Fruit fly (Drosophila melanogaster) whole organism, embryonic: ENCODE measurements around the gene Or69a.

ENCODE experiments used
- B-H2 ChIP-seq: fragments of 200-800 bp; sonication (Bioruptor generic); optimal IDR thresholded peaks from 2 replicates; lab custom pipeline; 2018; ENCODE audit warnings: missing biosample characterization, mild to moderate bottlenecking, missing genetic modification characterization
- CG10462 ChIP-seq: fragments of 200-800 bp; sonication (Bioruptor generic); optimal IDR thresholded peaks from 2 replicates; lab custom pipeline; 2016; ENCODE audit warnings: missing biosample characterization, missing genetic modification characterization
- CG11560 ChIP-seq: fragments of 200-800 bp; sonication (Bioruptor generic); IDR thresholded peaks from 3 replicates; pipeline ENCODE4 v1.3.6; 2022; ENCODE audit warnings: missing biosample characterization, missing genetic modification characterization
- CG11695 ChIP-seq: fragments of 200-800 bp; sonication (Bioruptor generic); IDR thresholded peaks from 3 replicates; pipeline ENCODE4 v1.3.6; 2022; ENCODE audit warnings: missing biosample characterization, missing genetic modification characterization
- CG12769 ChIP-seq: fragments of 200-800 bp; sonication (Bioruptor generic); optimal IDR thresholded peaks from 2 replicates; lab custom pipeline; 2019; ENCODE audit warnings: missing biosample characterization, mild to moderate bottlenecking, missing genetic modification characterization, moderate library complexity
- CG17361 ChIP-seq: fragments of 200-800 bp; sonication (Bioruptor generic); IDR thresholded peaks from 3 replicates; pipeline ENCODE4 v1.3.6; 2022; ENCODE audit warnings: missing biosample characterization, missing genetic modification characterization
- CG17568 ChIP-seq: fragments of 200-800 bp; sonication (Bioruptor generic); optimal IDR thresholded peaks from 2 replicates; lab custom pipeline; 2018; ENCODE audit warnings: missing biosample characterization, mild to moderate bottlenecking, missing genetic modification characterization, moderate library complexity
- CG18011 ChIP-seq: fragments of 200-800 bp; sonication (Bioruptor generic); optimal IDR thresholded peaks from 2 replicates; lab custom pipeline; 2017; ENCODE audit warnings: missing biosample characterization, missing genetic modification characterization, mild to moderate bottlenecking, moderate library complexity, missing genotype
- CG2875 ChIP-seq: fragments of 200-800 bp; sonication (Bioruptor generic); optimal IDR thresholded peaks from 2 replicates; lab custom pipeline; 2017; ENCODE audit warnings: missing biosample characterization, mild to moderate bottlenecking, missing genetic modification characterization, missing genetic modification reagents
- CG2889 ChIP-seq: fragments of 200-800 bp; sonication (Bioruptor generic); IDR thresholded peaks from 3 replicates; pipeline ENCODE4 v1.3.6; 2022; ENCODE audit warnings: missing biosample characterization, missing genetic modification characterization
- CG32767 ChIP-seq: fragments of 200-800 bp; sonication (Bioruptor generic); IDR thresholded peaks from 2 replicates; pipeline ENCODE4 v1.3.6; 2022; ENCODE audit warnings: missing biosample characterization, missing genetic modification characterization
- CG3995 ChIP-seq: fragments of 200-800 bp; sonication (Bioruptor generic); optimal IDR thresholded peaks from 3 replicates; lab custom pipeline; 2016; ENCODE audit warnings: missing biosample characterization, missing genetic modification characterization
- CG4617 ChIP-seq: fragments of 200-800 bp; sonication (Bioruptor generic); optimal IDR thresholded peaks from 3 replicates; lab custom pipeline; 2016; ENCODE audit warnings: missing biosample characterization, missing genetic modification characterization, borderline replicate concordance
- CG7963 ChIP-seq: fragments of 200-800 bp; sonication (Bioruptor generic); IDR thresholded peaks from 3 replicates; pipeline ENCODE4 v1.3.6; 2022; ENCODE audit warnings: missing biosample characterization, missing genetic modification characterization; ENCODE audit not compliant: partially characterized antibody
- CG8924 ChIP-seq: fragments of 200-800 bp; optimal IDR thresholded peaks from 3 replicates; lab custom pipeline; 2019; ENCODE audit warnings: missing biosample characterization, mild to moderate bottlenecking, missing genetic modification characterization, moderate library complexity
- CG9727 ChIP-seq: fragments of 200-800 bp; sonication (Bioruptor generic); optimal IDR thresholded peaks from 3 replicates; lab custom pipeline; 2017; ENCODE audit warnings: missing biosample characterization, mild to moderate bottlenecking, missing genetic modification characterization
- CHES-1-like ChIP-seq: fragments of 200-800 bp; sonication (Bioruptor generic); optimal IDR thresholded peaks from 2 replicates; lab custom pipeline; 2016; ENCODE audit warnings: missing biosample characterization, missing genetic modification characterization
- CrebB ChIP-seq: fragments of 200-800 bp; sonication (Bioruptor generic); optimal IDR thresholded peaks from 3 replicates; lab custom pipeline; 2018; ENCODE audit warnings: missing biosample characterization, mild to moderate bottlenecking, missing genetic modification characterization
- D19A ChIP-seq: fragments of 200-800 bp; optimal IDR thresholded peaks from 3 replicates; lab custom pipeline; 2019; ENCODE audit warnings: missing biosample characterization, mild to moderate bottlenecking, missing genetic modification characterization, moderate library complexity
- D19B ChIP-seq: fragments of 200-800 bp; sonication (Bioruptor generic); optimal IDR thresholded peaks from 2 replicates; lab custom pipeline; 2017; ENCODE audit warnings: missing biosample characterization, mild to moderate bottlenecking, missing genetic modification characterization
- ERR ChIP-seq: fragments of 200-800 bp; sonication (Bioruptor generic); optimal IDR thresholded peaks from 2 replicates; lab custom pipeline; 2016; ENCODE audit warnings: missing biosample characterization, missing genetic modification characterization
- Fer2 ChIP-seq: fragments of 200-800 bp; sonication (Bioruptor generic); optimal IDR thresholded peaks from 2 replicates; lab custom pipeline; 2018; ENCODE audit warnings: missing biosample characterization, mild to moderate bottlenecking, missing genetic modification characterization, moderate library complexity
- Fer3 ChIP-seq: fragments of 200-800 bp; sonication (Bioruptor generic); optimal IDR thresholded peaks from 2 replicates; lab custom pipeline; 2018; ENCODE audit warnings: missing biosample characterization, mild to moderate bottlenecking, missing genetic modification characterization, moderate library complexity
- Gug ChIP-seq: fragments of 200-800 bp; sonication (Bioruptor generic); IDR thresholded peaks from 4 replicates; pipeline ENCODE4 v1.3.6; 2022; ENCODE audit warnings: missing biosample characterization, missing genetic modification characterization
- HLHmδ ChIP-seq: fragments of 200-800 bp; sonication (Bioruptor generic); optimal IDR thresholded peaks from 2 replicates; lab custom pipeline; 2018; ENCODE audit warnings: missing biosample characterization, mild to moderate bottlenecking, missing genetic modification characterization, moderate library complexity
- MBD-R2 ChIP-seq: fragments of 200-800 bp; sonication (Bioruptor generic); IDR thresholded peaks from 2 replicates; pipeline ENCODE4 v1.3.6; 2022; ENCODE audit warnings: missing biosample characterization, missing genetic modification characterization
- Mad ChIP-seq: fragments of 200-800 bp; sonication (Bioruptor generic); optimal IDR thresholded peaks from 2 replicates; lab custom pipeline; 2016; ENCODE audit warnings: missing biosample characterization, missing genetic modification characterization
- Myb ChIP-seq: fragments of 200-800 bp; sonication (Bioruptor generic); optimal IDR thresholded peaks from 2 replicates; lab custom pipeline; 2016; ENCODE audit warnings: missing biosample characterization, missing genetic modification characterization
- NC2α ChIP-seq: fragments of 200-800 bp; sonication (Bioruptor generic); optimal IDR thresholded peaks from 2 replicates; lab custom pipeline; 2016; ENCODE audit warnings: missing biosample characterization, missing genetic modification characterization
- Neu2 ChIP-seq: fragments of 200-800 bp; sonication (Bioruptor generic); optimal IDR thresholded peaks from 3 replicates; lab custom pipeline; 2016; ENCODE audit warnings: missing biosample characterization, missing genetic modification characterization, borderline replicate concordance
- NfI ChIP-seq: fragments of 200-800 bp; sonication (Bioruptor generic); optimal IDR thresholded peaks from 3 replicates; lab custom pipeline; 2018; ENCODE audit warnings: missing biosample characterization, mild to moderate bottlenecking, missing genetic modification characterization, moderate library complexity
- PHDP ChIP-seq: fragments of 200-800 bp; sonication (Bioruptor generic); optimal IDR thresholded peaks from 3 replicates; lab custom pipeline; 2018; ENCODE audit warnings: missing biosample characterization, mild to moderate bottlenecking, missing genetic modification characterization, moderate library complexity
- Ssrp ChIP-seq: fragments of 200-800 bp; sonication (Bioruptor generic); optimal IDR thresholded peaks from 2 replicates; lab custom pipeline; 2018; ENCODE audit warnings: missing biosample characterization, mild to moderate bottlenecking, missing genetic modification characterization, moderate library complexity
- Stat92E ChIP-seq, 3 experiments: fragments of >200 bp in 2 of 3; fragments of 200-800 bp in 1 of 3; sonication (Bioruptor generic) in 1 of 3; optimal IDR thresholded peaks; 2 replicates each; lab custom pipeline; 2017 to 2019; ENCODE audit warnings: missing biosample characterization in 3 of 3, missing genetic modification characterization in 3 of 3, mild to moderate bottlenecking in 1 of 3, moderate library complexity in 1 of 3
- ac ChIP-seq: fragments of 200-800 bp; sonication (Bioruptor generic); optimal IDR thresholded peaks from 3 replicates; lab custom pipeline; 2017; ENCODE audit warnings: missing biosample characterization, mild to moderate bottlenecking, missing genetic modification characterization
- cg ChIP-seq: fragments of 200-800 bp; sonication (Bioruptor generic); optimal IDR thresholded peaks from 3 replicates; lab custom pipeline; 2019; ENCODE audit warnings: missing biosample characterization, mild to moderate bottlenecking, missing genetic modification characterization, moderate library complexity
- ci ChIP-seq: fragments of 200-800 bp; sonication (Bioruptor generic); IDR thresholded peaks from 3 replicates; pipeline ENCODE4 v1.3.6; 2022; ENCODE audit warnings: missing biosample characterization, missing genetic modification characterization
- corto ChIP-seq: fragments of 200-800 bp; sonication (Bioruptor generic); optimal IDR thresholded peaks from 2 replicates; lab custom pipeline; 2016; ENCODE audit warnings: missing biosample characterization, mild to moderate bottlenecking, missing genetic modification characterization, moderate library complexity
- crp ChIP-seq, 2 experiments: fragments of 200-800 bp; sonication (Bioruptor generic); optimal IDR thresholded peaks; 2 replicates in 1 of 2; 3 replicates in 1 of 2; lab custom pipeline; 2017; ENCODE audit warnings: missing biosample characterization in 2 of 2, missing genetic modification characterization in 2 of 2, mild to moderate bottlenecking in 1 of 2, moderate library complexity in 1 of 2
- dmrt11E ChIP-seq: fragments of 200-800 bp; sonication (Bioruptor generic); optimal IDR thresholded peaks from 3 replicates; lab custom pipeline; 2018; ENCODE audit warnings: missing biosample characterization, mild to moderate bottlenecking, missing genetic modification characterization, moderate library complexity
- fu2 ChIP-seq: fragments of 200-800 bp; sonication (Bioruptor generic); optimal IDR thresholded peaks from 2 replicates; lab custom pipeline; 2016; ENCODE audit warnings: missing biosample characterization, missing genetic modification characterization
- hbn ChIP-seq: fragments of 200-800 bp; sonication (Bioruptor generic); IDR thresholded peaks from 2 replicates; pipeline ENCODE4 v1.3.6; 2022; ENCODE audit warnings: missing biosample characterization, missing genetic modification characterization; ENCODE audit not compliant: partially characterized antibody
- jing ChIP-seq: fragments of 200-800 bp; sonication (Bioruptor generic); optimal IDR thresholded peaks from 2 replicates; lab custom pipeline; 2018; ENCODE audit warnings: missing biosample characterization, mild to moderate bottlenecking, missing genetic modification characterization
- klu ChIP-seq: fragments of 200-800 bp; sonication (Bioruptor generic); IDR thresholded peaks from 2 replicates; pipeline ENCODE4 v1.3.6; 2022; ENCODE audit warnings: missing biosample characterization, missing genetic modification characterization
- lab ChIP-seq: fragments of 200-800 bp; sonication (Bioruptor generic); optimal IDR thresholded peaks from 3 replicates; lab custom pipeline; 2017; ENCODE audit warnings: missing biosample characterization, missing genetic modification characterization, mild to moderate bottlenecking, moderate library complexity, missing genetic modification reagents
- ranshi ChIP-seq: fragments of 200-800 bp; sonication (Bioruptor generic); IDR thresholded peaks from 2 replicates; pipeline ENCODE4 v1.3.6; 2022; ENCODE audit warnings: missing biosample characterization, missing genetic modification characterization
- schlank ChIP-seq: fragments of 200-800 bp; sonication (Bioruptor generic); optimal IDR thresholded peaks from 2 replicates; lab custom pipeline; 2018; ENCODE audit warnings: missing biosample characterization, mild to moderate bottlenecking, missing genetic modification characterization
- shn ChIP-seq: fragments of 200-800 bp; sonication (Bioruptor generic); optimal IDR thresholded peaks from 3 replicates; lab custom pipeline; 2016; ENCODE audit warnings: missing biosample characterization, missing genetic modification characterization
- trh ChIP-seq: fragments of 200-800 bp; sonication (Bioruptor generic); optimal IDR thresholded peaks from 2 replicates; lab custom pipeline; 2016; ENCODE audit warnings: missing biosample characterization, missing genetic modification characterization
- wor ChIP-seq: fragments of 200-800 bp; sonication (Bioruptor generic); IDR thresholded peaks from 2 replicates; pipeline ENCODE4 v1.3.6; 2022; ENCODE audit warnings: missing biosample characterization, missing genetic modification characterization

Gene Or69a

dm6 chr3L:13007946-13008462 is 40.5 kb upstream of the Or69a start (continued):
- TF ChIP-seq ERR (GFP tag; lab: Kevin White, UChicago) (no peak), Ssrp (no peak), trh (GFP tag; lab: Kevin White, UChicago) (no peak), MBD-R2 (GFP tag; lab: Robert Waterston, UW) (peak; percentile 48), Neu2 (GFP tag; lab: Kevin White, UChicago) (no peak), corto (GFP tag; lab: Kevin White, UChicago) (no peak), ranshi (GFP tag; lab: Robert Waterston, UW) (peak; percentile 7; the same call in 1 of the 2 replicates), CG7963 (no peak; the same call in 2 of the 3 replicates), D19B (GFP tag; lab: Kevin White, UChicago) (no peak), CG8924 (tag; lab: Kevin White, UChicago) (no peak), Fer3 (tag; lab: Kevin White, UChicago) (no peak), shn (no peak), CG17568 (GFP tag; lab: Kevin White, UChicago) (no peak), jing (GFP tag; lab: Kevin White, UChicago) (no peak), CG12769 (tag; lab: Kevin White, UChicago) (no peak), Fer2 (tag; lab: Kevin White, UChicago) (no peak), wor (no peak), Myb (GFP tag; lab: Kevin White, UChicago) (no peak), ci (no peak), PHDP (tag; lab: Kevin White, UChicago) (no peak), Stat92E (GFP tag; optimal IDR thresholded peaks at IDR 0.05; lab: Kevin White, UChicago) (no peak), Mad (GFP tag; lab: Kevin White, UChicago) (no peak), CG17361 (GFP tag; lab: Robert Waterston, UW) (0 out of 3 replicates have a peak, but pooled peaks have one; percentile 16), crp (GFP tag; optimal IDR thresholded peaks at IDR 0.05; lab: Kevin White, UChicago) (peak in 1 of 2 experiments; percentile 81), CG11695 (no peak), CG10462 (GFP tag; lab: Kevin White, UChicago) (no peak), CG11560 (no peak), CG2889 (GFP tag; lab: Robert Waterston, UW) (no peak), ac (no peak), CG4617 (GFP tag; lab: Kevin White, UChicago) (no peak), Gug (GFP tag; lab: Robert Waterston, UW) (no peak), CG18011 (GFP tag; lab: Kevin White, UChicago) (no peak), CG9727 (GFP tag; lab: Kevin White, UChicago) (no peak), CG32767 (GFP tag; lab: Robert Waterston, UW) (no peak), HLHmδ (GFP tag; lab: Kevin White, UChicago) (no peak), B-H2 (GFP tag; lab: Kevin White, UChicago) (no peak), lab (GFP tag; lab: Kevin White, UChicago) (no peak), dmrt11E (no peak), NfI (no peak), fu2 (GFP tag; lab: Kevin White, UChicago) (no peak), CG2875 (GFP tag; lab: Kevin White, UChicago) (no peak), schlank (tag; lab: Kevin White, UChicago) (no peak), klu (GFP tag; lab: Robert Waterston, UW) (no peak), cg (GFP tag; lab: Kevin White, UChicago) (no peak), CrebB (no peak), D19A (tag; lab: Kevin White, UChicago) (peak; percentile 96), NC2α (GFP tag; lab: Kevin White, UChicago) (no peak), hbn (GFP tag; lab: Robert Waterston, UW) (no peak; the same call in 1 of the 2 replicates), CG3995 (GFP tag; lab: Kevin White, UChicago) (peak; percentile 69), CHES-1-like (no peak)
